Worm (Caenorhabditis elegans): ENCODE data around the gene dhs-17.

dhs-17 gene

DNA sequence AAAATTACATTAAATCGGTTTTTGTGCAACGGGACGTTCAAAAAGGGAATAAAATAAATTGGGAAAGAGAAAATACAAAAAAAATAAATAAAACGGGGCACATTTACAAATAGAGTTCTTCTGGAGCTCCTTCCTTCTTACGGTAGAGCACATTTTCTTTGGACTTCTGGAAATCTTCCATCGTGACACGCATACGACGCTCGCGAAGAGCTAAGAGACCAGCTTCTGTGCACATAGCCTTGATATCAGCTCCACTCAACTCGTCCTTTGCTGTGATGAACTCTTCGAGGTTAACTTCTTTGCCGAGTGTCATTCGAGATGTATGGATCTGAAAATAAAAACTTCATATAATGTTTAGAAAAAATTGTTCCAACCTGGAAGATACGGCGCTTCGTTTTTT is 18.5 kb downstream of the dhs-17 start:
- TF ChIP-seq nhr-23 (tag; optimal IDR thresholded peaks at IDR 0.05) (peak; percentile 16), ceh-28 (tag; optimal IDR thresholded peaks at IDR 0.05) (no peak)

DNA sequence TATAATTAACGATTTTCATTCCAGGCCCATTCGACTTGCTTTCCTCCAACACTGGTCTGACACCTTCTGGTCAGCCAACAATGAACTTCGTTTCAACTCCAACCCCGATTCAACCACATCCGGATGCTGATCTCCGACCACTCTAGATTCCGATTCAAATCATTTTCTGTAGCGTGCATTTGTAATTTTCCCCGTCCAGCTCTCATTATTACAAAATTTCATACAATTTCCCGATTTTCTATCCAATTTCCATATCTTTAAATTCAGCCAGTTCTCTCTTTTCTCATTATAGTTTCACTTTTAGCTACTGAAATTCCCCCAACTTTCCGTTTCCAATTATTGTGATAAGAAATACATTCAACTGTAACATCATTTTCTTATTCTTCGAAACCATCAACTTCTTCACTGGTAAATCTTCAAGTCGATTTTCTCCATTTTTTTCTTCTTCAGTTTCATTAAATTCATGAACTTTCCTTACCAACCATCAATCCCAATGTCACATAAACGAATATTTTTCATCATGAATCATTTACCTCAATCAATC is 19.0 kb downstream of the dhs-17 start:
- TF ChIP-seq nhr-11 (tag; optimal IDR thresholded peaks at IDR 0.05) (no peak), elt-2 (tag; optimal IDR thresholded peaks at IDR 0.05) (no peak), egl-5 (tag; optimal IDR thresholded peaks at IDR 0.05) (no peak), ceh-16 (tag; optimal IDR thresholded peaks at IDR 0.05) (no peak), lsy-12 (tag; optimal IDR thresholded peaks at IDR 0.05) (no peak), lin-15B (tag; optimal IDR thresholded peaks at IDR 0.05) (no peak), ama-1 (optimal IDR thresholded peaks at IDR 0.05) (no peak), elt-3 (tag; optimal IDR thresholded peaks at IDR 0.05) (no peak), ZK546.5 (tag; optimal IDR thresholded peaks at IDR 0.05) (no peak)

DNA sequence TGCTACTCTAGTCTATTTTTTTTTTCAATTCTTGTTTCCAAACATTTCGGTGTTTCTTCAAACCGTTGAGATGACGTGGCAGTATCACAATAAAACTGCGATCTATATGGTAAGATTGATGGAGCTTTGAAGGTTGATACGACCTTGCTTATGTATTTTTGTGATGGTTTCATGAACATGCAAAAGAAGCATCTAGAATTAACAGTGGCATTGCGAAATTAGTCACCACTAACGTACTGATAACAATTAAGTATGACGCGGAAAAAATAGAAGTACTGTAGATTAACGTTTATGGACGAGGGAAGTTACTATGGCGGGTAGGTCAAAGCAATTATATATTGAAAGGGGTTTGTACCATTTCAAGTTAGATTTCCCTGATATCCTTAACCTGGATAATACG is 22.2 kb downstream of the dhs-17 start:
- TF ChIP-seq elt-2 (tag; optimal IDR thresholded peaks at IDR 0.05) (peak; percentile 45), fos-1 (tag; optimal IDR thresholded peaks at IDR 0.05) (no peak), pqm-1 (tag; optimal IDR thresholded peaks at IDR 0.05) (peak; percentile 32)

ce11 chrV:6010642-6011041 is 24.0 kb downstream of the dhs-17 start:
- TF ChIP-seq eor-1 (tag; optimal IDR thresholded peaks at IDR 0.05), result no peak
- no peak for TF ChIP-seq nhr-67 (tag; optimal IDR thresholded peaks at IDR 0.05)
- TF ChIP-seq ZK546.5 (tag; optimal IDR thresholded peaks at IDR 0.05), result no peak
- TF ChIP-seq ztf-11 (tag; optimal IDR thresholded peaks at IDR 0.05), result no peak
- TF ChIP-seq nfya-1 (tag; optimal IDR thresholded peaks at IDR 0.05; ENCODE audit: insufficient read depth), result no peak
- TF ChIP-seq jun-1 (tag; optimal IDR thresholded peaks at IDR 0.05), result peak; percentile 64
- no peak for TF ChIP-seq lin-15B (tag; optimal IDR thresholded peaks at IDR 0.05)

DNA sequence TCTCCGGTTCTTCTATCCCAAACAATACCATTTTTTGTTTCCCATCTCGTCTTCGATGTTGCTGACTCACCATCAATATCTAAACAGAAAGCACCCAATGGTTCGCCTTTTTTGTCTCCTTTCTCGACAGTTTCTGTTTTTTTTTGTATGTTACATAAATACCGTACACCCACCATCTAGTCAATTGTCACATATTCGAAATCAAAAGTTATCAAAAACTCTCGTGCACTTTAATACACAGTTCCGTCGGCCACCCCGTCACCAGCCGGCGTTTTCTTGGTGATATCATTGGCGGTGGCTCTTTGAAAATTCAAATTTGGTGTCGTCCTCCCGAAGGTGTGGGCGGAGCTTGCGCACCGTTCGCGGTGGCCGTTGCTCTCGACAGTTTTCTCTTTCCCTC is 26.7 kb downstream of the dhs-17 start:
- TF ChIP-seq fkh-10 (GFP tag; optimal IDR thresholded peaks at IDR 0.05), result no peak

DNA sequence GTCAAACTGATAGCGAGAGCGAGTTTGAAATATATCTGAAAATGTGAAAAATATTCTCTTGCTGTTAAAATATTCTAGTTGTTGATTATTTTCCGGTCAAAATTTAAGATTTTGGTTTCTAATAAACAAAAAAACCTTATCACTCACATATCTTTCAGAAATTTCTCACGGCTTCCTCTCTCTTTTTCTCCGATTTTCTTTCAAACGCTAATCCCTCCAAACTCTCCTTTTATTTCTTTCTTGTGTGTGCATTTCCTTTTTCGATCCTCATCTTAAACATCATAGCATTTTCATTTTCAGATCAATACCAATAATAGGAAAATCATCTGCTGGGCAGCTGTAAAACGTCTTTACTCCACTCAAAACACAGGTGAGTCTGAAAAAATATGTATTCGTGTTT is 31.3 kb downstream of the dhs-17 start, which contains the start of gene fos-1:
fos-1 (plus strand) TSS at position 301 of the 400 bp plus-strand sequence.
- TF ChIP-seq ztf-11 (tag; optimal IDR thresholded peaks at IDR 0.05) (no peak), daf-12 (tag; optimal IDR thresholded peaks at IDR 0.05) (no peak), nhr-76 (tag; optimal IDR thresholded peaks at IDR 0.05) (no peak), skn-1 (tag; optimal IDR thresholded peaks at IDR 0.05) (no peak), jun-1 (tag; optimal IDR thresholded peaks at IDR 0.05) (no peak)

DNA sequence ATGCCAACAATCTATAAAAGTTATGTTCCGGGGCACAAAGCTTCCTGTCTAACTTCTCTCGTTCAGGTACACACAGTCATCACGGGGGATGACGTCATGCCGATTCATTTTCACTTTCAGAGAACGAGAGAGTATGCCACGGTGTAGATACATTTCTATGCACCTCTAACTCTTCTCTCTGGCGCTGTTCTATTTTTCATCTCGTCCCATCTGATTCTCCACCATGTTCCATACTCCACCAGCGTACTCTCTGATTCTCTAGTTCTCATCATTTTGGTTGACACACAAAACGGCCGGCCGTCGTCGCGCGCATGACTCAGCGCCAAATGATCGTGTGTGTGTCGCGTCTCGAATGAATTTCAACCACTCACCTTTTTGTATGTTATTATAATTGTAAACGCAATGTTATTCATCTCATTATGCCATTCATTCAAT is 34.2 kb downstream of the dhs-17 start:
- TF ChIP-seq elt-2 (tag; optimal IDR thresholded peaks at IDR 0.05) (peak; percentile 98), fos-1 (tag; optimal IDR thresholded peaks at IDR 0.05) (no peak), nhr-67 (tag; optimal IDR thresholded peaks at IDR 0.05) (no peak), nhr-237 (tag; optimal IDR thresholded peaks at IDR 0.05) (no peak), nhr-12 (tag; optimal IDR thresholded peaks at IDR 0.05) (no peak), nhr-23 (tag; optimal IDR thresholded peaks at IDR 0.05) (peak; percentile 97), jun-1 (tag; optimal IDR thresholded peaks at IDR 0.05) (peak; percentile 99), nhr-28 (tag; optimal IDR thresholded peaks at IDR 0.05) (peak; percentile 20), mml-1 (tag; optimal IDR thresholded peaks at IDR 0.05) (no peak), fkh-2 (tag; optimal IDR thresholded peaks at IDR 0.05) (no peak), nhr-43 (tag; optimal IDR thresholded peaks at IDR 0.05; ENCODE audit: poor library complexity, severe bottlenecking) (peak; percentile 94), nhr-11 (tag; optimal IDR thresholded peaks at IDR 0.05) (peak; percentile 87), ama-1 (optimal IDR thresholded peaks at IDR 0.05) (peak; percentile 23), ceh-16 (tag; optimal IDR thresholded peaks at IDR 0.05) (no peak), lin-15B (tag; optimal IDR thresholded peaks at IDR 0.05) (peak; percentile 56), daf-12 (tag; optimal IDR thresholded peaks at IDR 0.05) (no peak), snpc-4 (tag; optimal IDR thresholded peaks at IDR 0.05) (peak; percentile 61), lin-39 (tag; optimal IDR thresholded peaks at IDR 0.05) (peak; percentile 93), egl-5 (tag; optimal IDR thresholded peaks at IDR 0.05) (peak; percentile 73), ztf-11 (tag; optimal IDR thresholded peaks at IDR 0.05) (no peak), skn-1 (tag; optimal IDR thresholded peaks at IDR 0.05) (peak; percentile 91), hmg-11 (tag; optimal IDR thresholded peaks at IDR 0.05) (peak; percentile 97), nhr-25 (tag; optimal IDR thresholded peaks at IDR 0.05) (peak; percentile 98), R02D3.7 (tag; optimal IDR thresholded peaks at IDR 0.05) (peak; percentile 41), egl-27 (tag; optimal IDR thresholded peaks at IDR 0.05) (peak; percentile 96), pha-4 (tag; optimal IDR thresholded peaks at IDR 0.05) (peak; percentile 95), ceh-9 (tag; optimal IDR thresholded peaks at IDR 0.05) (no peak), ceh-28 (tag; optimal IDR thresholded peaks at IDR 0.05) (peak; percentile 94), ZK546.5 (tag; optimal IDR thresholded peaks at IDR 0.05) (no peak), mdl-1 (tag; optimal IDR thresholded peaks at IDR 0.05) (peak; percentile 85), pqm-1 (tag; optimal IDR thresholded peaks at IDR 0.05) (peak; percentile 90), elt-1 (tag; optimal IDR thresholded peaks at IDR 0.05) (peak; percentile 41), nhr-77 (tag; optimal IDR thresholded peaks at IDR 0.05) (peak; percentile 80)
